Fruit fly (Drosophila melanogaster) whole organism, embryonic: ENCODE results near the gene CG34276.
A peak's percentile ranks its signal among the peaks of the same experiment; 100 is the strongest.

Experiments used
- ATbp ChIP-seq: fragments of 200-800 bp; sonication (Bioruptor generic); optimal IDR thresholded peaks from 2 replicates; lab custom pipeline; 2017; ENCODE audit warnings: missing biosample characterization, mild to moderate bottlenecking, missing genetic modification characterization, missing genetic modification reagents
- Antp ChIP-seq: fragments of 200-800 bp; sonication (Bioruptor generic); optimal IDR thresholded peaks from 3 replicates; lab custom pipeline; 2016; ENCODE audit warnings: missing biosample characterization, missing genetic modification characterization
- Awh ChIP-seq: fragments of 200-800 bp; sonication (Bioruptor generic); IDR thresholded peaks from 2 replicates; pipeline ENCODE4, ENCODE4 v1.3.6; 2022; ENCODE audit warnings: missing biosample characterization, missing genetic modification characterization
- CG12155 ChIP-seq: fragments of 200-800 bp; sonication (Bioruptor generic); optimal IDR thresholded peaks from 3 replicates; lab custom pipeline; 2016; ENCODE audit warnings: missing biosample characterization, missing genetic modification characterization
- CG14014 ChIP-seq: fragments of 200-800 bp; sonication (Bioruptor generic); IDR thresholded peaks from 2 replicates; pipeline ENCODE4 v1.3.6; 2022; ENCODE audit warnings: missing biosample characterization, missing genetic modification characterization
- CG14050 ChIP-seq: fragments of 200-800 bp; sonication (Bioruptor generic); IDR thresholded peaks from 3 replicates; pipeline ENCODE4 v1.3.6; 2022; ENCODE audit warnings: missing biosample characterization, missing genetic modification characterization
- CG17361 ChIP-seq: fragments of 200-800 bp; sonication (Bioruptor generic); IDR thresholded peaks from 3 replicates; pipeline ENCODE4 v1.3.6; 2022; ENCODE audit warnings: missing biosample characterization, missing genetic modification characterization
- CG2120 ChIP-seq: fragments of 200-800 bp; sonication (Bioruptor generic); optimal IDR thresholded peaks from 3 replicates; lab custom pipeline; 2016; ENCODE audit warnings: missing biosample characterization, missing genetic modification characterization
- CG31224 ChIP-seq: fragments of 200-800 bp; sonication (Bioruptor generic); IDR thresholded peaks from 2 replicates; pipeline ENCODE4 v1.3.6; 2022; ENCODE audit warnings: missing biosample characterization, missing genetic modification characterization
- CG31365 ChIP-seq: fragments of 200-800 bp; sonication (Bioruptor generic); optimal IDR thresholded peaks from 2 replicates; lab custom pipeline; 2018; ENCODE audit warnings: missing biosample characterization, mild to moderate bottlenecking, missing genetic modification characterization
- CG3163 ChIP-seq: fragments of 200-800 bp; sonication (Bioruptor generic); optimal IDR thresholded peaks from 3 replicates; lab custom pipeline; 2016; ENCODE audit warnings: missing biosample characterization, missing genetic modification characterization
- CG6654 ChIP-seq: fragments of 200-800 bp; sonication (Bioruptor generic); optimal IDR thresholded peaks from 2 replicates; lab custom pipeline; 2017; ENCODE audit warnings: missing biosample characterization, mild to moderate bottlenecking, missing genetic modification characterization
- CG7745 ChIP-seq: fragments of 200-800 bp; sonication (Bioruptor generic); optimal IDR thresholded peaks from 2 replicates; lab custom pipeline; 2018; ENCODE audit warnings: missing biosample characterization, mild to moderate bottlenecking, missing genetic modification characterization, moderate library complexity
- CG7786 ChIP-seq: fragments of 200-800 bp; sonication (Bioruptor generic); optimal IDR thresholded peaks from 2 replicates; lab custom pipeline; 2016; ENCODE audit warnings: missing biosample characterization, missing genetic modification characterization
- CG7928 ChIP-seq: fragments of 200-800 bp; sonication (Bioruptor generic); optimal IDR thresholded peaks from 2 replicates; lab custom pipeline; 2017; ENCODE audit warnings: missing biosample characterization, mild to moderate bottlenecking, missing genetic modification characterization
- CG9437 ChIP-seq: fragments of 200-800 bp; sonication (Bioruptor generic); optimal IDR thresholded peaks from 2 replicates; lab custom pipeline; 2018; ENCODE audit warnings: missing biosample characterization, mild to moderate bottlenecking, missing genetic modification characterization
- CkIIα-i1 ChIP-seq: fragments of 200-800 bp; sonication (Bioruptor generic); IDR thresholded peaks from 2 replicates; pipeline ENCODE4 v1.3.6; 2022; ENCODE audit warnings: missing biosample characterization, missing genetic modification characterization
- Dad ChIP-seq: fragments of 200-800 bp; sonication (Bioruptor generic); optimal IDR thresholded peaks from 3 replicates; lab custom pipeline; 2016; ENCODE audit warnings: missing biosample characterization, missing genetic modification characterization
- Fer2 ChIP-seq: fragments of 200-800 bp; sonication (Bioruptor generic); optimal IDR thresholded peaks from 2 replicates; lab custom pipeline; 2018; ENCODE audit warnings: missing biosample characterization, mild to moderate bottlenecking, missing genetic modification characterization, moderate library complexity
- Lim3 ChIP-seq: fragments of 200-800 bp; sonication (Bioruptor generic); IDR thresholded peaks from 2 replicates; pipeline ENCODE4 v1.3.6; 2022; ENCODE audit warnings: missing biosample characterization, missing genetic modification characterization
- NfI ChIP-seq: fragments of 200-800 bp; sonication (Bioruptor generic); optimal IDR thresholded peaks from 3 replicates; lab custom pipeline; 2018; ENCODE audit warnings: missing biosample characterization, mild to moderate bottlenecking, missing genetic modification characterization, moderate library complexity
- Spps ChIP-seq: fragments of 200-800 bp; sonication (Bioruptor generic); optimal IDR thresholded peaks from 2 replicates; lab custom pipeline; 2018; ENCODE audit warnings: missing biosample characterization, mild to moderate bottlenecking, missing genetic modification characterization
- chinmo ChIP-seq: fragments of 200-800 bp; sonication (Bioruptor generic); IDR thresholded peaks from 4 replicates; pipeline ENCODE4 v1.3.6; 2022; ENCODE audit warnings: missing biosample characterization, missing genetic modification characterization; ENCODE audit not compliant: partially characterized antibody
- crc ChIP-seq: fragments of 200-800 bp; sonication (Bioruptor generic); optimal IDR thresholded peaks from 2 replicates; lab custom pipeline; 2016; ENCODE audit warnings: missing biosample characterization, missing genetic modification characterization
- croc ChIP-seq: fragments of 200-800 bp; sonication (Bioruptor generic); conservative IDR thresholded peaks from 3 replicates; pipeline ENCODE4 v1.3.6; 2022; ENCODE audit warnings: missing biosample characterization, missing genetic modification characterization
- da ChIP-seq: fragments of 200-800 bp; sonication (Bioruptor generic); optimal IDR thresholded peaks from 2 replicates; lab custom pipeline; 2016; ENCODE audit warnings: missing biosample characterization, missing genetic modification characterization
- dmrt11E ChIP-seq: fragments of 200-800 bp; sonication (Bioruptor generic); optimal IDR thresholded peaks from 3 replicates; lab custom pipeline; 2018; ENCODE audit warnings: missing biosample characterization, mild to moderate bottlenecking, missing genetic modification characterization, moderate library complexity
- eve ChIP-seq, 2 experiments: fragments of >200 bp; optimal IDR thresholded peaks; 2 replicates each; lab custom pipeline; 2017; ENCODE audit warnings: missing biosample characterization in 2 of 2, missing genetic modification characterization in 2 of 2
- fd3F ChIP-seq: fragments of 200-800 bp; sonication (Bioruptor generic); optimal IDR thresholded peaks from 2 replicates; lab custom pipeline; 2018; ENCODE audit warnings: missing biosample characterization, mild to moderate bottlenecking, missing genetic modification characterization, moderate library complexity
- gcm ChIP-seq: fragments of 200-800 bp; sonication (Bioruptor generic); optimal IDR thresholded peaks from 2 replicates; lab custom pipeline; 2019; ENCODE audit warnings: missing biosample characterization, mild to moderate bottlenecking, missing genetic modification characterization, moderate library complexity
- gcm2 ChIP-seq: fragments of 200-800 bp; sonication (Bioruptor generic); optimal IDR thresholded peaks from 2 replicates; lab custom pipeline; 2016; ENCODE audit warnings: missing biosample characterization, missing genetic modification characterization
- hb ChIP-seq: fragments of 200-800 bp; sonication (Bioruptor generic); IDR thresholded peaks from 3 replicates; pipeline ENCODE4 v1.3.6; 2022; ENCODE audit warnings: missing biosample characterization, missing genetic modification characterization; ENCODE audit not compliant: partially characterized antibody
- her ChIP-seq: fragments of 200-800 bp; sonication (Bioruptor generic); optimal IDR thresholded peaks from 2 replicates; lab custom pipeline; 2016; ENCODE audit warnings: missing biosample characterization, missing genetic modification characterization
- insv ChIP-seq, 2 experiments: fragments of 200-800 bp; sonication (Bioruptor generic); optimal IDR thresholded peaks; 3 replicates each; lab custom pipeline; 2016 to 2018; ENCODE audit warnings: missing biosample characterization in 2 of 2, missing genetic modification characterization in 2 of 2
- jigr1 ChIP-seq: fragments of 200-800 bp; sonication (Bioruptor generic); IDR thresholded peaks from 3 replicates; pipeline ENCODE4 v1.3.6; 2022; ENCODE audit warnings: missing biosample characterization, missing genetic modification characterization
- kah ChIP-seq: fragments of 200-800 bp; sonication (Bioruptor generic); optimal IDR thresholded peaks from 2 replicates; lab custom pipeline; 2018; ENCODE audit warnings: missing biosample characterization, mild to moderate bottlenecking, missing genetic modification characterization
- knrl ChIP-seq: fragments of 200-800 bp; sonication (Bioruptor generic); IDR thresholded peaks from 3 replicates; pipeline ENCODE4 v1.3.6; 2022; ENCODE audit warnings: missing biosample characterization, missing genetic modification characterization; ENCODE audit not compliant: partially characterized antibody
- lov ChIP-seq, 2 experiments: fragments of 200-800 bp in 1 of 2; fragments of >200 bp in 1 of 2; sonication (Bioruptor generic) in 1 of 2; IDR thresholded peaks in 1 of 2; optimal IDR thresholded peaks in 1 of 2; 2 replicates in 1 of 2; 3 replicates in 1 of 2; pipeline versions ENCODE4 v1.3.6 to Lab custom; 2017 to 2022; ENCODE audit warnings: missing biosample characterization in 1 of 2, missing genetic modification characterization in 1 of 2
- maf-S ChIP-seq: fragments of 200-800 bp; sonication (Bioruptor generic); optimal IDR thresholded peaks from 2 replicates; lab custom pipeline; 2016; ENCODE audit warnings: missing biosample characterization, missing genetic modification characterization
- pzg ChIP-seq: fragments of 200-800 bp; sonication (Bioruptor generic); optimal IDR thresholded peaks from 3 replicates; lab custom pipeline; 2018; ENCODE audit warnings: missing biosample characterization, mild to moderate bottlenecking, missing genetic modification characterization, moderate library complexity
- rib ChIP-seq: fragments of 200-800 bp; sonication (Bioruptor generic); IDR thresholded peaks from 2 replicates; pipeline ENCODE4 v1.3.6; 2022; ENCODE audit warnings: missing biosample characterization, missing genetic modification characterization
- row ChIP-seq: fragments of 200-800 bp; sonication (Bioruptor generic); IDR thresholded peaks from 3 replicates; pipeline ENCODE4 v1.3.6; 2022; ENCODE audit warnings: missing biosample characterization, missing genetic modification characterization
- salm ChIP-seq: fragments of 200-800 bp; sonication (Bioruptor generic); optimal IDR thresholded peaks from 2 replicates; lab custom pipeline; 2018; ENCODE audit warnings: missing biosample characterization, mild to moderate bottlenecking, missing genetic modification characterization
- sqz ChIP-seq: fragments of 200-800 bp; sonication (Bioruptor generic); optimal IDR thresholded peaks from 3 replicates; lab custom pipeline; 2018; ENCODE audit warnings: missing biosample characterization, mild to moderate bottlenecking, missing genetic modification characterization
- stc ChIP-seq: fragments of 200-800 bp; sonication (Bioruptor generic); IDR thresholded peaks from 2 replicates; pipeline ENCODE4 v1.3.6; 2022; ENCODE audit warnings: missing biosample characterization, missing genetic modification characterization
- tgo ChIP-seq: fragments of 200-800 bp; sonication (Bioruptor generic); IDR thresholded peaks from 3 replicates; pipeline ENCODE4 v1.3.6; 2022; ENCODE audit warnings: missing biosample characterization, missing genetic modification characterization
- tll ChIP-seq, 2 experiments: fragments of 200-800 bp in 1 of 2; fragments of >200 bp in 1 of 2; sonication (Bioruptor generic) in 1 of 2; optimal IDR thresholded peaks; 2 replicates each; lab custom pipeline; 2017 to 2019; ENCODE audit warnings: missing biosample characterization in 2 of 2, missing genetic modification characterization in 2 of 2, mild to moderate bottlenecking in 1 of 2, moderate library complexity in 1 of 2
- trh ChIP-seq: fragments of 200-800 bp; sonication (Bioruptor generic); optimal IDR thresholded peaks from 2 replicates; lab custom pipeline; 2016; ENCODE audit warnings: missing biosample characterization, missing genetic modification characterization
- ttk ChIP-seq: fragments of 200-800 bp; sonication (Bioruptor generic); IDR thresholded peaks from 2 replicates; pipeline ENCODE4 v2.1.2; 2022; ENCODE audit warnings: missing biosample characterization, missing genetic modification characterization
- twi ChIP-seq: fragments of 200-800 bp; optimal IDR thresholded peaks from 2 replicates; lab custom pipeline; 2019; ENCODE audit warnings: missing biosample characterization, mild to moderate bottlenecking, missing genetic modification characterization, moderate library complexity
- zen ChIP-seq: fragments of 200-800 bp; sonication (Bioruptor generic); optimal IDR thresholded peaks from 3 replicates; lab custom pipeline; 2018; ENCODE audit warnings: missing biosample characterization, mild to moderate bottlenecking, missing genetic modification characterization, moderate library complexity

Gene CG34276

dm6 chr3R:15920751-15921156 is 4.7 kb upstream of the CG34276 start, which contains the start of gene Fbxl7 (continued):
- no peak for TF ChIP-seq ttk (GFP tag; lab: Robert Waterston, UW)
- TF ChIP-seq CG6654: no peak
- TF ChIP-seq knrl (GFP tag; lab: Robert Waterston, UW): peak; percentile 35; the same call in 1 of the 3 replicates
- TF ChIP-seq twi (tag; lab: Kevin White, UChicago): no peak
- peak; percentile 95 for TF ChIP-seq CG3163 (GFP tag; lab: Kevin White, UChicago)
- no peak for TF ChIP-seq pzg
- no peak for TF ChIP-seq CG14014 (GFP tag; lab: Robert Waterston, UW)
- 0 out of 2 replicates have a peak, but pooled peaks have one; percentile 27 for TF ChIP-seq Awh (GFP tag; lab: Robert Waterston, UW)
- 0 out of 4 replicates have a peak, but pooled peaks have one; percentile 56 for TF ChIP-seq chinmo (GFP tag; lab: Robert Waterston, UW)
- TF ChIP-seq CG7745 (tag; lab: Kevin White, UChicago): no peak
- TF ChIP-seq CG7786 (GFP tag; lab: Kevin White, UChicago): no peak
- TF ChIP-seq fd3F (GFP tag; lab: Kevin White, UChicago): no peak
- no peak for TF ChIP-seq CG12155 (GFP tag; lab: Kevin White, UChicago)
- TF ChIP-seq row (GFP tag; lab: Robert Waterston, UW): no peak; the same call in 2 of the 3 replicates
- no peak for TF ChIP-seq dmrt11E
- TF ChIP-seq CkIIα-i1: no peak
- TF ChIP-seq Antp (GFP tag; lab: Kevin White, UChicago): no peak
- TF ChIP-seq hb (GFP tag; lab: Robert Waterston, UW): no peak
- TF ChIP-seq CG31224 (GFP tag; lab: Robert Waterston, UW): no peak
- peak; percentile 64 for TF ChIP-seq rib (GFP tag; lab: Robert Waterston, UW)
- TF ChIP-seq gcm (GFP tag; lab: Kevin White, UChicago): peak; percentile 16
- no peak for TF ChIP-seq trh
- TF ChIP-seq gcm2: no peak
- TF ChIP-seq CG17361 (GFP tag; lab: Robert Waterston, UW): no peak
- no peak for TF ChIP-seq maf-S (GFP tag; lab: Kevin White, UChicago)
- TF ChIP-seq stc: no peak
- no peak for TF ChIP-seq Spps (tag; lab: Kevin White, UChicago)
- TF ChIP-seq CG7928 (GFP tag; lab: Kevin White, UChicago): no peak
- no peak for TF ChIP-seq Dad
- TF ChIP-seq CG2120 (GFP tag; lab: Kevin White, UChicago): no peak
- no peak for TF ChIP-seq Lim3 (GFP tag; lab: Robert Waterston, UW)
- TF ChIP-seq ATbp (GFP tag; lab: Kevin White, UChicago): no peak
- no peak for TF ChIP-seq lov (optimal IDR thresholded peaks at IDR 0.05; lab: Kevin White, UChicago)
- peak; percentile 52; the same call in 1 of the 3 replicates for TF ChIP-seq lov (GFP tag; IDR thresholded peaks at IDR 0.05; lab: Robert Waterston, UW)
- TF ChIP-seq tgo: no peak
- no peak for TF ChIP-seq CG9437 (GFP tag; lab: Kevin White, UChicago)
- TF ChIP-seq CG31365: no peak
- TF ChIP-seq Fer2 (tag; lab: Kevin White, UChicago): no peak
- TF ChIP-seq insv (GFP tag; optimal IDR thresholded peaks at IDR 0.05; lab: Kevin White, UChicago): no peak
- no peak for TF ChIP-seq da
- TF ChIP-seq eve (GFP tag; optimal IDR thresholded peaks at IDR 0.05; lab: Kevin White, UChicago): no peak
- TF ChIP-seq her (GFP tag; lab: Kevin White, UChicago): no peak
- no peak for TF ChIP-seq kah
- no peak for TF ChIP-seq croc
- TF ChIP-seq sqz (GFP tag; lab: Kevin White, UChicago): no peak
- no peak for TF ChIP-seq jigr1 (GFP tag; lab: Robert Waterston, UW)
- no peak for TF ChIP-seq crc (GFP tag; lab: Kevin White, UChicago)
- no peak for TF ChIP-seq NfI (GFP tag; lab: Kevin White, UChicago)
- TF ChIP-seq salm (tag; lab: Kevin White, UChicago): no peak
- TF ChIP-seq tll (GFP tag; optimal IDR thresholded peaks at IDR 0.05; lab: Kevin White, UChicago): peak in 1 of 2 experiments; percentile 89
- no peak for TF ChIP-seq CG14050 (GFP tag; lab: Robert Waterston, UW)
- TF ChIP-seq zen: peak; percentile 66
